Fruit fly (Drosophila melanogaster): ENCODE data around the gene Aplip1.

The Aplip1 gene

DNA sequence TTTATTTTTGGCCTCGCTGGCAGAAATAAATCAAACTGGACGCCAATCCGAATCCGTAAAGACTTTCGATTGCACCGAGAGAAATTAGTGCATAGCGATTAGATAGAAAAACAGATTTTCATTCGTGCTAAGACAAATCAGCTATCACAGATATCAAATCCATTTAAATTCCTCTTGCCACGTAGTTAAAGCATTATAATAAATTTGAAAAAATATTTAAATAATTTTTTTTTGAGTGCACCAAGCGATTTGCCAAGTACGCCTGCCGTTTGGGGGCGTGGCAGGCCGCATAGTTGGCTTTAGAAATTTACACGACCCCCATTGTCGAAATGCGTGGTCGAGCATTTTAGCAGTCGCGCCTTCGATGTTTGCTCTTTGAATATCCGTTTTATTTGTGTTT is 44.4 kb upstream of the Aplip1 start (continued):
- no peak for TF ChIP-seq CG8089 (GFP tag; optimal IDR thresholded peaks at IDR 0.05)
- TF ChIP-seq sqz (GFP tag; optimal IDR thresholded peaks at IDR 0.05) = no peak
- TF ChIP-seq CG4360 (GFP tag; IDR thresholded peaks at IDR 0.05) = 0 out of 2 replicates have a peak, but pooled peaks have one; percentile 7
- TF ChIP-seq Stat92E (GFP tag; optimal IDR thresholded peaks at IDR 0.05) = no peak
- TF ChIP-seq CkIIα-i1 (GFP tag; IDR thresholded peaks at IDR 0.05) = no peak
- no peak for TF ChIP-seq CG2889 (GFP tag; IDR thresholded peaks at IDR 0.05)
- no peak for TF ChIP-seq CG14860 (GFP tag; IDR thresholded peaks at IDR 0.05; ENCODE audit: partially characterized antibody)
- peak; percentile 34 for TF ChIP-seq bab2 (GFP tag; optimal IDR thresholded peaks at IDR 0.05)
- no peak for TF ChIP-seq CG15479 (GFP tag; optimal IDR thresholded peaks at IDR 0.05)
- TF ChIP-seq CG1529 (GFP tag; optimal IDR thresholded peaks at IDR 0.05) = no peak
- no peak for TF ChIP-seq inv (GFP tag; IDR thresholded peaks at IDR 0.05; ENCODE audit: partially characterized antibody)
- no peak for TF ChIP-seq Camta (GFP tag; optimal IDR thresholded peaks at IDR 0.05)
- TF ChIP-seq shn (GFP tag; optimal IDR thresholded peaks at IDR 0.05) = no peak
- peak; percentile 26 for TF ChIP-seq Max (GFP tag; optimal IDR thresholded peaks at IDR 0.05)
- TF ChIP-seq maf-S (GFP tag; optimal IDR thresholded peaks at IDR 0.05) = no peak
- TF ChIP-seq tup (GFP tag; optimal IDR thresholded peaks at IDR 0.05) = no peak
- TF ChIP-seq CG9876 (GFP tag; optimal IDR thresholded peaks at IDR 0.05) = no peak
- no peak for TF ChIP-seq CG2875 (GFP tag; optimal IDR thresholded peaks at IDR 0.05)
- no peak for TF ChIP-seq Doc3 (GFP tag; IDR thresholded peaks at IDR 0.05; ENCODE audit: partially characterized antibody)
- no peak for TF ChIP-seq D19A (tag; optimal IDR thresholded peaks at IDR 0.05)
- peak; percentile 64 for TF ChIP-seq CG3281 (GFP tag; optimal IDR thresholded peaks at IDR 0.05)
- TF ChIP-seq Abd-B (GFP tag; optimal IDR thresholded peaks at IDR 0.05) = peak; percentile 29
- no peak for TF ChIP-seq Atf3 (GFP tag; optimal IDR thresholded peaks at IDR 0.05)
- peak; percentile 45 for TF ChIP-seq CG18262 (tag; optimal IDR thresholded peaks at IDR 0.05)
- peak; percentile 56 for TF ChIP-seq CG17328 (GFP tag; IDR thresholded peaks at IDR 0.05)
- peak; percentile 50; the same call in 1 of the 2 replicates for TF ChIP-seq klu (GFP tag; IDR thresholded peaks at IDR 0.05)
- TF ChIP-seq zfh2 (GFP tag; optimal IDR thresholded peaks at IDR 0.05) = peak; percentile 15
- peak; percentile 23 for TF ChIP-seq ATbp (GFP tag; optimal IDR thresholded peaks at IDR 0.05)
- TF ChIP-seq Hey (tag; optimal IDR thresholded peaks at IDR 0.05) = no peak
- peak; percentile 27 for TF ChIP-seq CG3065 (GFP tag; optimal IDR thresholded peaks at IDR 0.05)
- TF ChIP-seq Meics (GFP tag; optimal IDR thresholded peaks at IDR 0.05) = peak; percentile 48
- no peak for TF ChIP-seq CG30431 (GFP tag; optimal IDR thresholded peaks at IDR 0.05)
- TF ChIP-seq chinmo (GFP tag; IDR thresholded peaks at IDR 0.05; ENCODE audit: partially characterized antibody) = no peak
- no peak for TF ChIP-seq CG11093 (GFP tag; IDR thresholded peaks at IDR 0.05)
- no peak for TF ChIP-seq scrt (GFP tag; optimal IDR thresholded peaks at IDR 0.05)
- TF ChIP-seq Lhr (GFP tag; optimal IDR thresholded peaks at IDR 0.05) = no peak
- TF ChIP-seq Ada2b (GFP tag; IDR thresholded peaks at IDR 0.05) = peak; percentile 57
- no peak for TF ChIP-seq insv (GFP tag; optimal IDR thresholded peaks at IDR 0.05)
- TF ChIP-seq CG1603 (tag; optimal IDR thresholded peaks at IDR 0.05) = peak; percentile 32
- TF ChIP-seq rib (GFP tag; IDR thresholded peaks at IDR 0.05) = peak; percentile 26; the same call in 1 of the 2 replicates
- peak in 1 of 2 experiments; percentile 22 for TF ChIP-seq Pdp1 (GFP tag; optimal IDR thresholded peaks at IDR 0.05)
- peak; percentile 11 for TF ChIP-seq lilli (GFP tag; optimal IDR thresholded peaks at IDR 0.05)
- TF ChIP-seq Bgb (GFP tag; IDR thresholded peaks at IDR 0.05; ENCODE audit: partially characterized antibody) = no peak
- TF ChIP-seq sd (tag; optimal IDR thresholded peaks at IDR 0.05) = peak; percentile 60
- TF ChIP-seq CG18599 (GFP tag; optimal IDR thresholded peaks at IDR 0.05) = peak; percentile 51
- peak; percentile 27 for TF ChIP-seq tin (GFP tag; optimal IDR thresholded peaks at IDR 0.05)
- TF ChIP-seq amos (GFP tag; IDR thresholded peaks at IDR 0.05; ENCODE audit: partially characterized antibody) = no peak
- TF ChIP-seq Med (GFP tag) = peak; percentile 82
- peak; percentile 5 for TF ChIP-seq Hr3 (GFP tag; optimal IDR thresholded peaks at IDR 0.05)
- TF ChIP-seq CG4617 (GFP tag; optimal IDR thresholded peaks at IDR 0.05; ENCODE audit: borderline replicate concordance) = no peak

All from whole organism, embryonic.